Worm (Caenorhabditis elegans) whole organism, L4 larva: ENCODE data around the gene let-767.
A peak's percentile ranks its signal among the peaks of the same experiment; 100 is the strongest.

Experiments
- F49E8.2 ChIP-seq: sonication (generic microtip); optimal IDR thresholded peaks from 2 replicates; lab custom pipeline; 2016; ENCODE audit warnings: missing compliant biosample characterization, mild to moderate bottlenecking, missing genetic modification characterization, borderline replicate concordance
- T26A8.4 ChIP-seq: fragments of 200-800 bp; sonication (Bioruptor generic); IDR thresholded peaks from 2 replicates; pipeline ENCODE4 v1.3.6; 2022; ENCODE audit warnings: missing genetic modification characterization, missing compliant biosample characterization
- Y105C5A.15 ChIP-seq: fragments of 200-800 bp; sonication (Bioruptor generic); IDR thresholded peaks from 2 replicates; pipeline ENCODE4 v1.3.6; 2022; ENCODE audit warnings: missing genetic modification characterization, missing compliant biosample characterization
- Y48G9A.11 ChIP-seq: fragments of 200-800 bp; sonication (Bioruptor generic); IDR thresholded peaks from 2 replicates; pipeline ENCODE4 v1.3.6; 2022; ENCODE audit warnings: missing genetic modification reagents, missing genetic modification characterization, missing compliant biosample characterization
- Y75B8A.6 ChIP-seq: fragments of 200-800 bp; sonication (Bioruptor generic); IDR thresholded peaks from 2 replicates; pipeline ENCODE4 v1.3.6; 2022; ENCODE audit warnings: missing genetic modification reagents, missing genetic modification characterization, missing compliant biosample characterization
- aha-1 ChIP-seq: fragments of 150-350 bp; peaks from one replicate; lab custom pipeline; 2014; ENCODE audit warnings: missing biosample characterization, missing genetic modification characterization
- ama-1 ChIP-seq: fragments of 150-350 bp; optimal IDR thresholded peaks from 2 replicates; lab custom pipeline; 2014; ENCODE audit warnings: inconsistent platforms, mixed read lengths
- arid-1 ChIP-seq: fragments of 200-800 bp; sonication (Bioruptor generic); conservative IDR thresholded peaks from 2 replicates; pipeline ENCODE4 v1.3.6; 2022; ENCODE audit warnings: missing genetic modification reagents, missing genetic modification characterization, missing compliant biosample characterization
- attf-4 ChIP-seq: sonication (generic microtip); optimal IDR thresholded peaks from 3 replicates; lab custom pipeline; 2017; ENCODE audit warnings: missing biosample characterization, missing genetic modification characterization
- ceh-20 ChIP-seq: fragments of 200-800 bp; sonication (Bioruptor generic); IDR thresholded peaks from 2 replicates; pipeline ENCODE4 v1.3.6; 2022; ENCODE audit warnings: missing genetic modification reagents, missing genetic modification characterization, missing compliant biosample characterization
- ctbp-1 ChIP-seq: fragments of 200-800 bp; sonication (Bioruptor generic); IDR thresholded peaks from 2 replicates; pipeline ENCODE4 v1.3.6; 2022; ENCODE audit warnings: missing genetic modification reagents, missing genetic modification characterization, missing compliant biosample characterization
- dmd-6 ChIP-seq: fragments of 200-800 bp; sonication (Bioruptor generic); IDR thresholded peaks from 2 replicates; pipeline ENCODE4 v1.3.6; 2022; ENCODE audit warnings: missing genetic modification reagents, missing genetic modification characterization, missing compliant biosample characterization
- dmd-8 ChIP-seq: fragments of 200-800 bp; sonication (Bioruptor generic); IDR thresholded peaks from 2 replicates; pipeline ENCODE4 v1.3.6; 2022; ENCODE audit warnings: missing genetic modification characterization, missing compliant biosample characterization
- dmd-9 ChIP-seq: fragments of 200-800 bp; sonication (Bioruptor generic); IDR thresholded peaks from 2 replicates; pipeline ENCODE4 v1.3.6; 2022; ENCODE audit warnings: missing genetic modification reagents, missing genetic modification characterization, missing compliant biosample characterization
- duxl-1 ChIP-seq: sonication (generic microtip); optimal IDR thresholded peaks from 2 replicates; lab custom pipeline; 2016; ENCODE audit warnings: mild to moderate bottlenecking, missing genetic modification characterization, moderate library complexity, missing compliant biosample characterization; ENCODE audit not compliant: poor library complexity
- dve-1 ChIP-seq: sonication (generic microtip); optimal IDR thresholded peaks from 2 replicates; lab custom pipeline; 2017; ENCODE audit warnings: antibody characterized with exemption, mild to moderate bottlenecking, missing genetic modification characterization, missing compliant biosample characterization; ENCODE audit not compliant: insufficient read depth
- egl-43 ChIP-seq: fragments of 200-800 bp; sonication (Bioruptor generic); IDR thresholded peaks from 2 replicates; pipeline ENCODE4 v1.3.6; 2022; ENCODE audit warnings: missing genetic modification reagents, missing genetic modification characterization, missing compliant biosample characterization
- fos-1 ChIP-seq: fragments of 150-350 bp; optimal IDR thresholded peaks from 2 replicates; lab custom pipeline; 2014; ENCODE audit warnings: missing biosample characterization, missing genetic modification characterization
- gei-8 ChIP-seq: fragments of 200-800 bp; sonication (Bioruptor generic); optimal IDR thresholded peaks from 2 replicates; lab custom pipeline; 2018; ENCODE audit warnings: mild to moderate bottlenecking, missing genetic modification characterization, missing compliant biosample characterization
- hif-1 ChIP-seq, 2 experiments: sonication (generic microtip); optimal IDR thresholded peaks; 2 replicates each; lab custom pipeline; 2016 to 2017; ENCODE audit warnings: missing compliant biosample characterization in 2 of 2, missing genetic modification characterization in 2 of 2, missing genetic modification reagents in 2 of 2, missing genotype in 2 of 2, mild to moderate bottlenecking in 1 of 2
- lim-7 ChIP-seq: fragments of 200-800 bp; sonication (Bioruptor generic); IDR thresholded peaks from 2 replicates; pipeline ENCODE4 v1.3.6; 2022; ENCODE audit warnings: missing genetic modification characterization, missing compliant biosample characterization
- lin-38 ChIP-seq: fragments of 200-800 bp; sonication (Bioruptor generic); IDR thresholded peaks from 2 replicates; pipeline ENCODE4 v1.3.6; 2022; ENCODE audit warnings: missing genetic modification reagents, missing genetic modification characterization, missing compliant biosample characterization
- lin-39 ChIP-seq: fragments of 150-350 bp; optimal IDR thresholded peaks from 2 replicates; lab custom pipeline; 2014; ENCODE audit warnings: missing biosample characterization, missing genetic modification reagents, missing genetic modification characterization
- lsy-2 ChIP-seq, 2 experiments: fragments of 150-350 bp in 1 of 2; sonication (generic microtip) in 1 of 2; optimal IDR thresholded peaks; 2 replicates each; lab custom pipeline; 2014 to 2017; ENCODE audit warnings: missing biosample characterization in 2 of 2, missing genetic modification characterization in 2 of 2
- mdt-29 ChIP-seq: fragments of 200-800 bp; sonication (Bioruptor generic); IDR thresholded peaks from 2 replicates; pipeline ENCODE4 v1.3.6; 2022; ENCODE audit warnings: missing genetic modification reagents, missing genetic modification characterization, missing compliant biosample characterization
- mep-1 ChIP-seq: fragments of 150-350 bp; sonication (generic microtip); optimal IDR thresholded peaks from 3 replicates; lab custom pipeline; 2014; ENCODE audit warnings: missing biosample characterization, missing genetic modification characterization
- mes-2 ChIP-seq: sonication (generic microtip); optimal IDR thresholded peaks from 2 replicates; lab custom pipeline; 2016; ENCODE audit warnings: missing genotype, mild to moderate bottlenecking, missing genetic modification characterization, missing compliant biosample characterization; ENCODE audit not compliant: poor library complexity, severe bottlenecking
- mxl-2 ChIP-seq: fragments of 200-800 bp; sonication (Bioruptor generic); conservative IDR thresholded peaks from 2 replicates; pipeline ENCODE4 v1.3.6; 2022; ENCODE audit warnings: missing genetic modification reagents, missing genetic modification characterization, missing compliant biosample characterization
- mxl-3 ChIP-seq: fragments of 200-800 bp; sonication (Bioruptor generic); optimal IDR thresholded peaks from 2 replicates; lab custom pipeline; 2018; ENCODE audit warnings: mild to moderate bottlenecking, missing genetic modification characterization, missing compliant biosample characterization
- nhr-10 ChIP-seq: fragments of 150-350 bp; optimal IDR thresholded peaks from 2 replicates; lab custom pipeline; 2014; ENCODE audit warnings: missing biosample characterization, missing genetic modification characterization
- nhr-111 ChIP-seq: fragments of 200-800 bp; sonication (Bioruptor generic); optimal IDR thresholded peaks from 2 replicates; lab custom pipeline; 2018; ENCODE audit warnings: mild to moderate bottlenecking, missing genetic modification characterization, missing compliant biosample characterization
- nhr-237 ChIP-seq: sonication (generic microtip); optimal IDR thresholded peaks from 2 replicates; lab custom pipeline; 2017; ENCODE audit warnings: missing biosample characterization, missing genetic modification characterization
- nhr-25 ChIP-seq: sonication (generic microtip); optimal IDR thresholded peaks from 2 replicates; lab custom pipeline; 2017; ENCODE audit warnings: missing genetic modification characterization, mild to moderate bottlenecking, missing compliant biosample characterization, antibody characterized with exemption, moderate library complexity, borderline replicate concordance; ENCODE audit not compliant: insufficient read depth
- nhr-28 ChIP-seq: fragments of 150-350 bp; optimal IDR thresholded peaks from 2 replicates; lab custom pipeline; 2014; ENCODE audit warnings: missing biosample characterization, missing genetic modification characterization
- pha-4 ChIP-seq, 2 experiments: fragments of 150-350 bp in 1 of 2; fragments of 200-800 bp in 1 of 2; sonication (Bioruptor generic) in 1 of 2; IDR thresholded peaks in 1 of 2; optimal IDR thresholded peaks in 1 of 2; 2 replicates each; pipeline versions ENCODE4 v1.3.6 to Lab custom; 2014 to 2022; ENCODE audit warnings: missing genetic modification characterization in 2 of 2, missing genetic modification reagents in 2 of 2, missing biosample characterization in 1 of 2, missing compliant biosample characterization in 1 of 2
- php-3 ChIP-seq: fragments of 200-800 bp; sonication (Bioruptor generic); IDR thresholded peaks from 2 replicates; pipeline ENCODE4 v1.3.6; 2022; ENCODE audit warnings: missing genetic modification reagents, missing genetic modification characterization, missing compliant biosample characterization
- saeg-2 ChIP-seq: fragments of 200-800 bp; sonication (Bioruptor generic); IDR thresholded peaks from 2 replicates; pipeline ENCODE4 v1.3.6; 2022; ENCODE audit warnings: missing genetic modification reagents, missing genetic modification characterization, missing compliant biosample characterization
- snpc-1.2 ChIP-seq: fragments of 200-800 bp; sonication (Bioruptor generic); IDR thresholded peaks from 2 replicates; pipeline ENCODE4 v1.3.6; 2022; ENCODE audit warnings: missing genetic modification reagents, missing genetic modification characterization, missing compliant biosample characterization
- spr-1 ChIP-seq: sonication (generic microtip); optimal IDR thresholded peaks from 2 replicates; lab custom pipeline; 2016; ENCODE audit warnings: mild to moderate bottlenecking, missing genetic modification characterization, missing compliant biosample characterization
- tra-1 ChIP-seq: fragments of 200-800 bp; sonication (Bioruptor generic); IDR thresholded peaks from 2 replicates; pipeline ENCODE4 v1.3.6; 2022; ENCODE audit warnings: missing genetic modification reagents, missing genetic modification characterization, missing compliant biosample characterization
- unc-130 ChIP-seq: sonication (generic microtip); optimal IDR thresholded peaks from 2 replicates; lab custom pipeline; 2016; ENCODE audit warnings: missing genetic modification reagents, missing genetic modification characterization, missing compliant biosample characterization
- unc-62 ChIP-seq, 3 experiments: fragments of 150-350 bp in 1 of 3; sonication (generic microtip); optimal IDR thresholded peaks in 2 of 3; peaks in 1 of 3; 1 replicate in 1 of 3; 2 replicates in 2 of 3; lab custom pipeline; 2014 to 2017; ENCODE audit warnings: missing biosample characterization in 3 of 3, missing genetic modification characterization in 3 of 3, missing genetic modification reagents in 3 of 3, missing genotype in 1 of 3
- vab-7 ChIP-seq: fragments of 200-800 bp; sonication (Bioruptor generic); IDR thresholded peaks from 2 replicates; pipeline ENCODE4 v1.3.6; 2022; ENCODE audit warnings: missing genetic modification reagents, missing genetic modification characterization, missing compliant biosample characterization
- zip-2 ChIP-seq: fragments of 150-350 bp; optimal IDR thresholded peaks from 2 replicates; lab custom pipeline; 2014; ENCODE audit warnings: missing biosample characterization, missing genetic modification characterization

let-767 gene

ce11 chrIII:6374947-6375415 is 35.2 kb upstream of the let-767 start, which contains the start of the genes rps-13 and nfx-1 (continued):
- TF ChIP-seq php-3 (GFP tag; lab: Robert Waterston, UW) (no peak), attf-4 (tag; lab: Kevin White, UChicago) (no peak), aha-1 (peak; percentile 100), dve-1 (tag; lab: Kevin White, UChicago) (peak; percentile 84), lin-39 (tag; lab: Kevin White, UChicago) (no peak), mxl-3 (peak; percentile 43), nhr-28 (tag; lab: Kevin White, UChicago) (peak; percentile 99), hif-1 (tag; optimal IDR thresholded peaks at IDR 0.05; lab: Kevin White, UChicago) (peak in 1 of 2 experiments; percentile 81), zip-2 (tag; lab: Kevin White, UChicago) (peak; percentile 99), mes-2 (peak; percentile 82), unc-62 (GFP tag; optimal IDR thresholded peaks at IDR 0.05 in 1 of 2; lab: Kevin White, UChicago) (peak in 1 of 2 experiments; percentile 90), unc-62 (tag; optimal IDR thresholded peaks at IDR 0.05; lab: Kevin White, UChicago) (no peak)

- TF ChIP-seq lin-39 (tag; lab: Kevin White, UChicago) (no peak), spr-1 (tag; lab: Kevin White, UChicago) (peak; percentile 13), duxl-1 (tag; lab: Kevin White, UChicago) (peak; percentile 67), Y75B8A.6 (GFP tag; lab: Robert Waterston, UW) (0 out of 2 replicates have a peak, but pooled peaks have one; percentile 6), pha-4 (GFP tag; IDR thresholded peaks at IDR 0.05; lab: Robert Waterston, UW) (peak; percentile 48; the same call in 1 of the 2 replicates), pha-4 (tag; optimal IDR thresholded peaks at IDR 0.05; lab: Kevin White, UChicago) (no peak), saeg-2 (no peak), ama-1 (lab: Kevin White, UChicago) (peak; percentile 55), mes-2 (peak; percentile 28), mxl-2 (no peak), egl-43 (GFP tag; lab: Robert Waterston, UW) (0 out of 2 replicates have a peak, but pooled peaks have one; percentile 56), mep-1 (tag; lab: Kevin White, UChicago) (peak; percentile 33), lsy-2 (tag; optimal IDR thresholded peaks at IDR 0.05; lab: Kevin White, UChicago) (peak in 1 of 2 experiments; percentile 7), vab-7 (GFP tag; lab: Robert Waterston, UW) (0 out of 2 replicates have a peak, but pooled peaks have one; percentile 12), php-3 (GFP tag; lab: Robert Waterston, UW) (peak; percentile 46; the same call in 1 of the 2 replicates), aha-1 (peak; percentile 5), ctbp-1 (peak; percentile 59; the same call in 1 of the 2 replicates), ceh-20 (GFP tag; lab: Robert Waterston, UW) (0 out of 2 replicates have a peak, but pooled peaks have one; percentile 24), lin-38 (GFP tag; lab: Robert Waterston, UW) (peak; percentile 71), arid-1 (peak; percentile 44; the same call in 1 of the 2 replicates), mdt-29 (GFP tag; lab: Robert Waterston, UW) (peak; percentile 44; the same call in 1 of the 2 replicates), lim-7 (GFP tag; lab: Robert Waterston, UW) (peak; percentile 3; the same call in 1 of the 2 replicates), snpc-1.2 (GFP tag; lab: Robert Waterston, UW) (peak; percentile 36), dmd-6 (GFP tag; lab: Robert Waterston, UW) (no peak), nhr-237 (no peak), nhr-25 (no peak), nhr-10 (no peak), tra-1 (peak; percentile 51; the same call in 1 of the 2 replicates), F49E8.2 (tag; lab: Kevin White, UChicago) (peak; percentile 94), unc-130 (peak; percentile 61), nhr-111 (GFP tag; lab: Kevin White, UChicago) (peak; percentile 7), gei-8 (GFP tag; lab: Kevin White, UChicago) (peak; percentile 23), Y48G9A.11 (peak; percentile 81), dmd-8 (0 out of 2 replicates have a peak, but pooled peaks have one; percentile 6), Y105C5A.15 (GFP tag; lab: Robert Waterston, UW) (peak; percentile 61; the same call in 1 of the 2 replicates), fos-1 (tag; lab: Kevin White, UChicago) (peak; percentile 21), dmd-9 (no peak), T26A8.4 (GFP tag; lab: Robert Waterston, UW) (peak; percentile 48; the same call in 1 of the 2 replicates)
Measured at ce11 chrIII:6373850-6374474, 34.2 kb upstream of the let-767 start.
